Fruit fly (Drosophila melanogaster) S2 (cell line): ENCODE measurements around the gene CG6067.

ENCODE experiments used
- CG8478 ChIP-seq: fragments of >200 bp; optimal IDR thresholded peaks from 2 replicates; lab custom pipeline; 2018
- CTCF ChIP-seq, 2 experiments: fragments of >200 bp; optimal IDR thresholded peaks; 2 replicates each; lab custom pipeline; 2018

DNA sequence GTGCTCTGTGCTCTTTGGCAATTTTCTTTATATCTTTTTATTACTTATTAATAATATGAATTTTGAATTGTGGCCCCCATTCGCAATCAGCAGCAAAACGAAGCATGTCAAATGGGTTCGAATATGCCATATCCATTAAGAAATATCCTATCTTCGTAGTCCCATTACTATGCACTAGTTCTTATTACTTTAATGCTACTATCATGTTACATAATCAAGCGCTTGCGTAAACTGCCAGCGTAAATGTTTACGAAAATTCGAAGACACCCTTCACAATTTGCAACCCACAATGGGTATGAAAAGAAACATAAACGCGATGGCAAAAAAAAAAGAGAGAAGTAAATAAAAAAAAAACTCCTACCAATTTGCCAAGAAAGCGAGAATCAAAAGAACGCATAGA, 28.7 kb upstream of the CG6067 start:
- TF ChIP-seq CTCF (optimal IDR thresholded peaks at IDR 0.05; lab: Kevin White, UChicago) (no peak), CG8478 (lab: Kevin White, UChicago) (no peak)
